Worm (Caenorhabditis elegans) whole organism, L4 larva: ENCODE results near the gene molo-1.

Experiments used
- F26F4.8 ChIP-seq: fragments of 200-800 bp; sonication (Bioruptor generic); conservative IDR thresholded peaks from 2 replicates; pipeline ENCODE4 v1.3.6; 2022; ENCODE audit warnings: missing genetic modification characterization, missing compliant biosample characterization
- F44E2.7 ChIP-seq: fragments of 200-800 bp; sonication (Bioruptor generic); IDR thresholded peaks from 2 replicates; pipeline ENCODE4 v2.1.2; 2022; ENCODE audit warnings: missing genetic modification characterization, missing compliant biosample characterization
- F49E8.2 ChIP-seq: sonication (generic microtip); optimal IDR thresholded peaks from 2 replicates; lab custom pipeline; 2016; ENCODE audit warnings: missing compliant biosample characterization, mild to moderate bottlenecking, missing genetic modification characterization, borderline replicate concordance
- R02D3.7 ChIP-seq: fragments of 150-350 bp; sonication (generic microtip); optimal IDR thresholded peaks from 3 replicates; lab custom pipeline; 2014; ENCODE audit warnings: missing biosample characterization, missing genetic modification characterization
- Y105C5A.15 ChIP-seq: fragments of 200-800 bp; sonication (Bioruptor generic); IDR thresholded peaks from 2 replicates; pipeline ENCODE4 v1.3.6; 2022; ENCODE audit warnings: missing genetic modification characterization, missing compliant biosample characterization
- Y5F2A.4 ChIP-seq: fragments of 200-800 bp; sonication (Bioruptor generic); optimal IDR thresholded peaks from 2 replicates; lab custom pipeline; 2018; ENCODE audit warnings: mild to moderate bottlenecking, missing genetic modification characterization, missing compliant biosample characterization
- Y75B8A.6 ChIP-seq: fragments of 200-800 bp; sonication (Bioruptor generic); IDR thresholded peaks from 2 replicates; pipeline ENCODE4 v1.3.6; 2022; ENCODE audit warnings: missing genetic modification reagents, missing genetic modification characterization, missing compliant biosample characterization
- ZK337.2 ChIP-seq: fragments of 200-800 bp; sonication (Bioruptor generic); IDR thresholded peaks from 2 replicates; pipeline ENCODE4 v1.3.6; 2022; ENCODE audit warnings: missing genetic modification reagents, missing genetic modification characterization, missing compliant biosample characterization
- aly-2 ChIP-seq: sonication (generic microtip); optimal IDR thresholded peaks from 2 replicates; lab custom pipeline; 2018; ENCODE audit warnings: missing biosample characterization, missing genetic modification characterization
- ama-1 ChIP-seq: fragments of 150-350 bp; optimal IDR thresholded peaks from 2 replicates; lab custom pipeline; 2014; ENCODE audit warnings: inconsistent platforms, mixed read lengths
- arid-1 ChIP-seq: fragments of 200-800 bp; sonication (Bioruptor generic); conservative IDR thresholded peaks from 2 replicates; pipeline ENCODE4 v1.3.6; 2022; ENCODE audit warnings: missing genetic modification reagents, missing genetic modification characterization, missing compliant biosample characterization
- ceh-20 ChIP-seq: fragments of 200-800 bp; sonication (Bioruptor generic); IDR thresholded peaks from 2 replicates; pipeline ENCODE4 v1.3.6; 2022; ENCODE audit warnings: missing genetic modification reagents, missing genetic modification characterization, missing compliant biosample characterization
- ceh-28 ChIP-seq: fragments of 150-350 bp; optimal IDR thresholded peaks from 2 replicates; lab custom pipeline; 2014; ENCODE audit warnings: missing biosample characterization, missing genetic modification reagents, missing genetic modification characterization
- ceh-32 ChIP-seq: sonication (generic microtip); optimal IDR thresholded peaks from 2 replicates; lab custom pipeline; 2016; ENCODE audit warnings: mild to moderate bottlenecking, missing genetic modification characterization, missing compliant biosample characterization; ENCODE audit not compliant: poor library complexity
- ceh-82 ChIP-seq: sonication (generic microtip); optimal IDR thresholded peaks from 2 replicates; lab custom pipeline; 2017; ENCODE audit warnings: missing biosample characterization, missing genetic modification characterization
- cey-2 ChIP-seq: sonication (generic microtip); optimal IDR thresholded peaks from 3 replicates; lab custom pipeline; 2017; ENCODE audit warnings: missing genetic modification characterization, mild to moderate bottlenecking, missing compliant biosample characterization, antibody characterized with exemption, borderline replicate concordance; ENCODE audit not compliant: insufficient read depth
- daf-8 ChIP-seq: fragments of 200-800 bp; sonication (Bioruptor generic); IDR thresholded peaks from 2 replicates; pipeline ENCODE4 v1.3.6; 2022; ENCODE audit warnings: missing genetic modification characterization, missing compliant biosample characterization
- dmd-8 ChIP-seq: fragments of 200-800 bp; sonication (Bioruptor generic); IDR thresholded peaks from 2 replicates; pipeline ENCODE4 v1.3.6; 2022; ENCODE audit warnings: missing genetic modification characterization, missing compliant biosample characterization
- dmd-9 ChIP-seq: fragments of 200-800 bp; sonication (Bioruptor generic); IDR thresholded peaks from 2 replicates; pipeline ENCODE4 v1.3.6; 2022; ENCODE audit warnings: missing genetic modification reagents, missing genetic modification characterization, missing compliant biosample characterization
- dve-1 ChIP-seq: sonication (generic microtip); optimal IDR thresholded peaks from 2 replicates; lab custom pipeline; 2017; ENCODE audit warnings: antibody characterized with exemption, mild to moderate bottlenecking, missing genetic modification characterization, missing compliant biosample characterization; ENCODE audit not compliant: insufficient read depth
- fkh-10 ChIP-seq: fragments of 150-350 bp; optimal IDR thresholded peaks from 2 replicates; lab custom pipeline; 2014; ENCODE audit warnings: missing biosample characterization, missing genetic modification reagents, missing genetic modification characterization
- fos-1 ChIP-seq: fragments of 150-350 bp; optimal IDR thresholded peaks from 2 replicates; lab custom pipeline; 2014; ENCODE audit warnings: missing biosample characterization, missing genetic modification characterization
- hlh-11 ChIP-seq: fragments of 200-800 bp; sonication (Bioruptor generic); optimal IDR thresholded peaks from 2 replicates; lab custom pipeline; 2018; ENCODE audit warnings: mild to moderate bottlenecking, missing genetic modification characterization, missing compliant biosample characterization
- hlh-30 ChIP-seq: sonication (generic microtip); optimal IDR thresholded peaks from 2 replicates; lab custom pipeline; 2017; ENCODE audit warnings: antibody characterized with exemption, mild to moderate bottlenecking, missing genetic modification characterization, missing compliant biosample characterization; ENCODE audit not compliant: insufficient read depth
- hmg-1.1 ChIP-seq: fragments of 200-800 bp; sonication (Bioruptor generic); IDR thresholded peaks from 2 replicates; pipeline ENCODE4 v1.3.6; 2022; ENCODE audit warnings: missing genetic modification reagents, missing genetic modification characterization, missing compliant biosample characterization
- jun-1 ChIP-seq: fragments of 150-350 bp; optimal IDR thresholded peaks from 2 replicates; lab custom pipeline; 2014; ENCODE audit warnings: missing biosample characterization, missing genetic modification reagents, missing genetic modification characterization
- lin-13 ChIP-seq: fragments of 150-350 bp; optimal IDR thresholded peaks from 2 replicates; lab custom pipeline; 2014; ENCODE audit warnings: missing biosample characterization, missing genetic modification reagents, missing genetic modification characterization
- lin-15B ChIP-seq: fragments of 150-350 bp; sonication (generic microtip); optimal IDR thresholded peaks from 3 replicates; lab custom pipeline; 2014; ENCODE audit warnings: missing biosample characterization, missing genetic modification characterization
- lin-38 ChIP-seq: fragments of 200-800 bp; sonication (Bioruptor generic); IDR thresholded peaks from 2 replicates; pipeline ENCODE4 v1.3.6; 2022; ENCODE audit warnings: missing genetic modification reagents, missing genetic modification characterization, missing compliant biosample characterization
- lir-3 ChIP-seq: sonication (generic microtip); optimal IDR thresholded peaks from 2 replicates; lab custom pipeline; 2016; ENCODE audit warnings: mild to moderate bottlenecking, missing genetic modification characterization, missing compliant biosample characterization
- lsy-2 ChIP-seq, 2 experiments: fragments of 150-350 bp in 1 of 2; sonication (generic microtip) in 1 of 2; optimal IDR thresholded peaks; 2 replicates each; lab custom pipeline; 2014 to 2017; ENCODE audit warnings: missing biosample characterization in 2 of 2, missing genetic modification characterization in 2 of 2
- madf-5 ChIP-seq, 2 experiments: fragments of 200-800 bp; sonication (Bioruptor generic); IDR thresholded peaks; 2 replicates each; pipeline ENCODE4 v1.3.6; 2022; ENCODE audit warnings: missing compliant biosample characterization in 2 of 2, missing genetic modification characterization in 2 of 2
- madf-9 ChIP-seq: fragments of 200-800 bp; sonication (Bioruptor generic); conservative IDR thresholded peaks from 2 replicates; pipeline ENCODE4 v1.3.6; 2022; ENCODE audit warnings: missing genetic modification reagents, missing genetic modification characterization, missing compliant biosample characterization
- mdl-1 ChIP-seq, 2 experiments: fragments of 150-350 bp in 1 of 2; sonication (generic microtip) in 1 of 2; optimal IDR thresholded peaks; 2 replicates each; lab custom pipeline; 2014 to 2017; ENCODE audit warnings: missing biosample characterization in 2 of 2, missing genetic modification characterization in 2 of 2
- mes-2 ChIP-seq: sonication (generic microtip); optimal IDR thresholded peaks from 2 replicates; lab custom pipeline; 2016; ENCODE audit warnings: missing genotype, mild to moderate bottlenecking, missing genetic modification characterization, missing compliant biosample characterization; ENCODE audit not compliant: poor library complexity, severe bottlenecking
- mxl-2 ChIP-seq: fragments of 200-800 bp; sonication (Bioruptor generic); conservative IDR thresholded peaks from 2 replicates; pipeline ENCODE4 v1.3.6; 2022; ENCODE audit warnings: missing genetic modification reagents, missing genetic modification characterization, missing compliant biosample characterization
- mxl-3 ChIP-seq: fragments of 200-800 bp; sonication (Bioruptor generic); optimal IDR thresholded peaks from 2 replicates; lab custom pipeline; 2018; ENCODE audit warnings: mild to moderate bottlenecking, missing genetic modification characterization, missing compliant biosample characterization
- nhr-10 ChIP-seq: fragments of 150-350 bp; optimal IDR thresholded peaks from 2 replicates; lab custom pipeline; 2014; ENCODE audit warnings: missing biosample characterization, missing genetic modification characterization
- nhr-102 ChIP-seq: sonication (generic microtip); optimal IDR thresholded peaks from 2 replicates; lab custom pipeline; 2016; ENCODE audit warnings: mild to moderate bottlenecking, missing genetic modification characterization, moderate library complexity, missing compliant biosample characterization
- nhr-48 ChIP-seq: sonication (generic microtip); optimal IDR thresholded peaks from 2 replicates; lab custom pipeline; 2016; ENCODE audit warnings: mild to moderate bottlenecking, missing genetic modification characterization, missing compliant biosample characterization
- sdz-12 ChIP-seq: fragments of 200-800 bp; sonication (Bioruptor generic); optimal IDR thresholded peaks from 2 replicates; lab custom pipeline; 2018; ENCODE audit warnings: mild to moderate bottlenecking, missing genetic modification characterization, missing compliant biosample characterization
- set-16 ChIP-seq: fragments of 200-800 bp; sonication (Bioruptor generic); IDR thresholded peaks from 2 replicates; pipeline ENCODE4 v1.3.6; 2022; ENCODE audit warnings: missing genetic modification reagents, missing genetic modification characterization, missing compliant biosample characterization
- snpc-4 ChIP-seq: fragments of 150-350 bp; optimal IDR thresholded peaks from 2 replicates; lab custom pipeline; 2014; ENCODE audit warnings: missing biosample characterization, missing genetic modification characterization
- spr-3 ChIP-seq: fragments of 200-800 bp; sonication (Bioruptor generic); optimal IDR thresholded peaks from 2 replicates; lab custom pipeline; 2018; ENCODE audit warnings: mild to moderate bottlenecking, missing genetic modification characterization, missing compliant biosample characterization
- tag-97 ChIP-seq: fragments of 200-800 bp; sonication (Bioruptor generic); IDR thresholded peaks from 2 replicates; pipeline ENCODE4 v1.3.6; 2022; ENCODE audit warnings: missing genetic modification characterization, missing compliant biosample characterization
- unc-130 ChIP-seq: sonication (generic microtip); optimal IDR thresholded peaks from 2 replicates; lab custom pipeline; 2016; ENCODE audit warnings: missing genetic modification reagents, missing genetic modification characterization, missing compliant biosample characterization
- unc-39 ChIP-seq: sonication (generic microtip); optimal IDR thresholded peaks from 2 replicates; lab custom pipeline; 2017; ENCODE audit warnings: missing biosample characterization, missing genetic modification characterization
- zfp-2 ChIP-seq: sonication (generic microtip); optimal IDR thresholded peaks from 2 replicates; lab custom pipeline; 2016; ENCODE audit warnings: mild to moderate bottlenecking, missing genetic modification characterization, missing compliant biosample characterization
- zip-11 ChIP-seq: fragments of 200-800 bp; sonication (Bioruptor generic); IDR thresholded peaks from 2 replicates; pipeline ENCODE4 v1.3.6; 2022; ENCODE audit warnings: missing genetic modification characterization, missing compliant biosample characterization
- ztf-11 ChIP-seq: fragments of 150-350 bp; optimal IDR thresholded peaks from 2 replicates; lab custom pipeline; 2014; ENCODE audit warnings: missing biosample characterization, missing genetic modification characterization

Gene molo-1

DNA sequence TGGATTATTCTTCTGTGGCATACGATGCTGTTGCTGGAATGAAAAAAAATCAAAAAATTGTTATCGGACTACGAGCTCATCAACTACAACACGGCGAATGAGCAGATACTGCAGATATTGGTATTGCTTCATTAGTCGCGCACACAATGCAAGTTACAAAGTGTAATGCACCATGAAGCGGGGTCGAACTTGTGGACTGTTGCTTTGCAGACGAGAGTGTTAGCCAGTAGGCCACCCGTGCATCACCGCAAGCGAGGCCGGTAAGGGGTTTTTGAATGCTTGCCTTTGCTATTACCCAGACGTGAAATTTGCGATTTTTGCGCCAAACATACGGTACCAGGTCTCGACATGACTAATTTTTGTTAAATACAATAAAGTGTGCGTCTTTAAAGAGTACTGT lies 28.2 kb downstream of the molo-1 start (continued):
- TF ChIP-seq unc-39 (tag; lab: Kevin White, UChicago) (no peak), snpc-4 (tag; lab: Kevin White, UChicago) (no peak), ceh-28 (no peak), dmd-9 (GFP tag; lab: Robert Waterston, UW) (peak; percentile 83), nhr-102 (tag; lab: Kevin White, UChicago) (peak; percentile 79), hlh-30 (peak; percentile 37), madf-5 (GFP tag; IDR thresholded peaks at IDR 0.05; lab: Robert Waterston, UW) (peak; percentile 72 to 83; a peak in 3 of 4 replicates), nhr-10 (no peak), tag-97 (no peak), lsy-2 (tag; optimal IDR thresholded peaks at IDR 0.05; lab: Kevin White, UChicago) (peak in 1 of 2 experiments; percentile 76), mxl-2 (GFP tag; lab: Robert Waterston, UW) (0 out of 2 replicates have a peak, but pooled peaks have one; percentile 46), F49E8.2 (peak; percentile 89), Y5F2A.4 (peak; percentile 89), R02D3.7 (peak; percentile 27), arid-1 (GFP tag; lab: Robert Waterston, UW) (peak; percentile 94), daf-8 (no peak), ceh-20 (GFP tag; lab: Robert Waterston, UW) (peak; percentile 72), ztf-11 (tag; lab: Kevin White, UChicago) (no peak), dve-1 (peak; percentile 84), jun-1 (tag; lab: Kevin White, UChicago) (peak; percentile 36), zip-11 (GFP tag; lab: Robert Waterston, UW) (0 out of 2 replicates have a peak, but pooled peaks have one; percentile 17), spr-3 (GFP tag; lab: Kevin White, UChicago) (peak; percentile 54), hlh-11 (tag; lab: Kevin White, UChicago) (peak; percentile 71), lin-15B (no peak), ZK337.2 (GFP tag; lab: Robert Waterston, UW) (peak; percentile 87), madf-9 (GFP tag; lab: Robert Waterston, UW) (peak; percentile 86), ceh-82 (no peak), fos-1 (tag; lab: Kevin White, UChicago) (no peak), mdl-1 (tag; optimal IDR thresholded peaks at IDR 0.05; lab: Kevin White, UChicago) (peak in 1 of 2 experiments; percentile 3), fkh-10 (GFP tag; lab: Kevin White, UChicago) (no peak), nhr-48 (tag; lab: Kevin White, UChicago) (peak; percentile 42), mxl-3 (GFP tag; lab: Kevin White, UChicago) (peak; percentile 79), lir-3 (tag; lab: Kevin White, UChicago) (peak; percentile 73), Y105C5A.15 (GFP tag; lab: Robert Waterston, UW) (peak; percentile 91; the same call in 1 of the 2 replicates), ama-1 (no peak), lin-13 (peak; percentile 86), F44E2.7 (GFP tag; lab: Robert Waterston, UW) (peak; percentile 93), dmd-8 (GFP tag; lab: Robert Waterston, UW) (peak; percentile 98), Y75B8A.6 (GFP tag; lab: Robert Waterston, UW) (0 out of 2 replicates have a peak, but pooled peaks have one; percentile 56), unc-130 (GFP tag; lab: Kevin White, UChicago) (peak; percentile 82), ceh-32 (tag; lab: Kevin White, UChicago) (no peak), F26F4.8 (GFP tag; lab: Robert Waterston, UW) (peak; percentile 87), zfp-2 (peak; percentile 61), hmg-1.1 (peak; percentile 81), set-16 (GFP tag; lab: Robert Waterston, UW) (peak; percentile 35; the same call in 1 of the 2 replicates), aly-2 (tag; lab: Kevin White, UChicago) (peak; percentile 34), sdz-12 (GFP tag; lab: Kevin White, UChicago) (peak; percentile 81), mes-2 (peak; percentile 92), cey-2 (tag; lab: Kevin White, UChicago) (no peak), lin-38 (GFP tag; lab: Robert Waterston, UW) (peak; percentile 87)
